Worm (Caenorhabditis elegans): ENCODE measurements around the gene ampd-1.

The ampd-1 gene

ce11 chrII:5210830-5211229 lies 7.7 kb downstream of the ampd-1 start, which contains the start of gene C34F11.8 (continued):
- TF ChIP-seq blmp-1 (tag; optimal IDR thresholded peaks at IDR 0.05) (peak; percentile 10), C16A3.4 (tag; optimal IDR thresholded peaks at IDR 0.05) (peak; percentile 15), unc-62 (GFP tag; optimal IDR thresholded peaks at IDR 0.05) (no peak), rnt-1 (tag; optimal IDR thresholded peaks at IDR 0.05) (no peak), fkh-4 (tag; optimal IDR thresholded peaks at IDR 0.05; ENCODE audit: borderline replicate concordance) (no peak), fkh-10 (GFP tag; optimal IDR thresholded peaks at IDR 0.05) (no peak), ces-1 (GFP tag; optimal IDR thresholded peaks at IDR 0.05) (no peak), nhr-47 (tag; optimal IDR thresholded peaks at IDR 0.05) (no peak), jun-1 (tag; optimal IDR thresholded peaks at IDR 0.05) (no peak), fos-1 (tag; optimal IDR thresholded peaks at IDR 0.05) (no peak), pax-3 (tag; optimal IDR thresholded peaks at IDR 0.05) (no peak), mab-9 (GFP tag; IDR thresholded peaks at IDR 0.05) (no peak), nhr-28 (tag; optimal IDR thresholded peaks at IDR 0.05) (no peak), lsy-2 (tag; optimal IDR thresholded peaks at IDR 0.05) (peak in 1 of 2 experiments; percentile 14)

ce11 chrII:5211970-5212369 lies 8.8 kb downstream of the ampd-1 start, which contains the start of gene C34F11.2:
Gene C34F11.2 (plus strand): TSS chrII:5212270.
- TF ChIP-seq efl-1 (optimal IDR thresholded peaks at IDR 0.05) (no peak), efl-1 (GFP tag; optimal IDR thresholded peaks at IDR 0.05 in 1 of 2) (no peak), nhr-71 (tag; optimal IDR thresholded peaks at IDR 0.05) (no peak), tlp-1 (tag; optimal IDR thresholded peaks at IDR 0.05) (no peak), mep-1 (tag; optimal IDR thresholded peaks at IDR 0.05) (no peak), lin-39 (tag; optimal IDR thresholded peaks at IDR 0.05) (no peak), zag-1 (tag; optimal IDR thresholded peaks at IDR 0.05) (no peak), sptf-1 (tag; optimal IDR thresholded peaks at IDR 0.05) (no peak), xbp-1 (tag; optimal IDR thresholded peaks at IDR 0.05) (no peak)

ce11 chrII:5212675-5213074 lies 9.6 kb downstream of the ampd-1 start, which contains the start of gene C34F11.1:
Gene C34F11.1 (plus strand): TSS chrII:5212975.
- TF ChIP-seq sox-4 (tag; optimal IDR thresholded peaks at IDR 0.05) (no peak), nhr-20 (tag; optimal IDR thresholded peaks at IDR 0.05) (no peak), aha-1 (tag; optimal IDR thresholded peaks at IDR 0.05) (no peak), unc-86 (tag; optimal IDR thresholded peaks at IDR 0.05) (no peak), lsy-2 (tag; optimal IDR thresholded peaks at IDR 0.05) (no peak), snu-23 (GFP tag; optimal IDR thresholded peaks at IDR 0.05) (no peak), vab-15 (tag; optimal IDR thresholded peaks at IDR 0.05) (no peak), ets-5 (GFP tag; IDR thresholded peaks at IDR 0.05) (no peak), grh-1 (GFP tag; IDR thresholded peaks at IDR 0.05) (no peak), lin-39 (tag; optimal IDR thresholded peaks at IDR 0.05) (no peak), unc-62 (GFP tag; optimal IDR thresholded peaks at IDR 0.05) (no peak), ces-1 (GFP tag; optimal IDR thresholded peaks at IDR 0.05) (no peak), dpl-1 (GFP tag; optimal IDR thresholded peaks at IDR 0.05) (no peak), aly-2 (tag; optimal IDR thresholded peaks at IDR 0.05) (no peak), irx-1 (tag; optimal IDR thresholded peaks at IDR 0.05) (no peak), fos-1 (tag; optimal IDR thresholded peaks at IDR 0.05) (no peak), nhr-237 (tag; optimal IDR thresholded peaks at IDR 0.05) (no peak), egl-13 (tag; optimal IDR thresholded peaks at IDR 0.05) (no peak), dsc-1 (tag; optimal IDR thresholded peaks at IDR 0.05) (no peak), nhr-19 (GFP tag; conservative IDR thresholded peaks at IDR 0.05) (no peak)

- TF ChIP-seq ces-1 (GFP tag; optimal IDR thresholded peaks at IDR 0.05): no peak
- TF ChIP-seq efl-1 (optimal IDR thresholded peaks at IDR 0.05): no peak
- TF ChIP-seq efl-1 (GFP tag; optimal IDR thresholded peaks at IDR 0.05 in 1 of 2): peak in 1 of 2 experiments; percentile 58
Observed at ce11 chrII:5218349-5218748, 15.2 kb downstream of the ampd-1 start.
